Worm (Caenorhabditis elegans): ENCODE results near the gene cht-6.

Gene cht-6

ce11 chrV:6425927-6426326, 11.1 kb downstream of the cht-6 start, which contains the start of gene T05H4.11 (continued):
- TF ChIP-seq T26A8.4 (GFP tag; IDR thresholded peaks at IDR 0.05): peak; percentile 39; the same call in 1 of the 2 replicates

- TF ChIP-seq snpc-4 (tag; optimal IDR thresholded peaks at IDR 0.05) (no peak), F10B5.3 (tag; optimal IDR thresholded peaks at IDR 0.05) (no peak), lsy-2 (tag; optimal IDR thresholded peaks at IDR 0.05) (no peak), dmd-9 (GFP tag; IDR thresholded peaks at IDR 0.05) (0 out of 2 replicates have a peak, but pooled peaks have one; percentile 15), ama-1 (optimal IDR thresholded peaks at IDR 0.05) (peak; percentile 87), php-3 (GFP tag; IDR thresholded peaks at IDR 0.05) (no peak), nhr-237 (tag; optimal IDR thresholded peaks at IDR 0.05) (no peak), lin-1 (GFP tag; IDR thresholded peaks at IDR 0.05) (no peak), nhr-28 (tag; optimal IDR thresholded peaks at IDR 0.05) (no peak), dmd-8 (GFP tag; IDR thresholded peaks at IDR 0.05) (0 out of 2 replicates have a peak, but pooled peaks have one; percentile 25), ceh-44 (GFP tag; IDR thresholded peaks at IDR 0.05) (no peak), lim-7 (GFP tag; IDR thresholded peaks at IDR 0.05) (peak; percentile 29; the same call in 1 of the 2 replicates), daf-12 (tag; optimal IDR thresholded peaks at IDR 0.05) (no peak), sdz-12 (GFP tag; optimal IDR thresholded peaks at IDR 0.05) (peak; percentile 51), D1046.2 (GFP tag; IDR thresholded peaks at IDR 0.05) (0 out of 2 replicates have a peak, but pooled peaks have one; percentile 76), attf-4 (tag; optimal IDR thresholded peaks at IDR 0.05) (no peak), ceh-82 (tag; optimal IDR thresholded peaks at IDR 0.05) (no peak), egl-43 (GFP tag; IDR thresholded peaks at IDR 0.05) (peak; percentile 14; the same call in 1 of the 2 replicates), tag-97 (GFP tag; IDR thresholded peaks at IDR 0.05) (no peak), set-16 (GFP tag; IDR thresholded peaks at IDR 0.05) (peak; percentile 68), unc-62 (GFP tag; optimal IDR thresholded peaks at IDR 0.05 in 1 of 2) (peak in 1 of 2 experiments; percentile 63), unc-62 (tag; optimal IDR thresholded peaks at IDR 0.05) (no peak), T26A8.4 (GFP tag; IDR thresholded peaks at IDR 0.05) (no peak), Y48G9A.11 (GFP tag; IDR thresholded peaks at IDR 0.05) (peak; percentile 72), mdt-29 (GFP tag; IDR thresholded peaks at IDR 0.05) (0 out of 2 replicates have a peak, but pooled peaks have one; percentile 15), madf-5 (GFP tag; IDR thresholded peaks at IDR 0.05) (0 out of 4 replicates have a peak, but pooled peaks of 1 of the 2 experiments have one; percentile 67), ZK546.5 (tag; optimal IDR thresholded peaks at IDR 0.05) (no peak)
Observed at ce11 chrV:6426843-6427242, 12.1 kb downstream of the cht-6 start, which contains the start of gene atp-4. atp-4 (minus strand) TSS chrV:6427112.

ce11 chrV:6427433-6427832, 12.6 kb downstream of the cht-6 start:
- TF ChIP-seq attf-4 (tag; optimal IDR thresholded peaks at IDR 0.05) (no peak), zfp-3 (GFP tag; conservative IDR thresholded peaks at IDR 0.05) (peak; percentile 50; the same call in 1 of the 2 replicates), daf-16 (GFP tag; optimal IDR thresholded peaks at IDR 0.05) (no peak), daf-16 (tag; optimal IDR thresholded peaks at IDR 0.05) (peak; percentile 25), snpc-4 (tag; optimal IDR thresholded peaks at IDR 0.05) (no peak), lsy-2 (tag; optimal IDR thresholded peaks at IDR 0.05) (peak in 1 of 2 experiments; percentile 76), dmd-6 (GFP tag; IDR thresholded peaks at IDR 0.05) (0 out of 2 replicates have a peak, but pooled peaks have one; percentile 12), unc-130 (GFP tag; optimal IDR thresholded peaks at IDR 0.05) (no peak), ama-1 (optimal IDR thresholded peaks at IDR 0.05) (peak; percentile 78), hlh-30 (tag; optimal IDR thresholded peaks at IDR 0.05; ENCODE audit: insufficient read depth) (peak; percentile 28), hlh-11 (tag; optimal IDR thresholded peaks at IDR 0.05) (peak; percentile 20), mes-2 (tag; optimal IDR thresholded peaks at IDR 0.05; ENCODE audit: poor library complexity, severe bottlenecking) (peak; percentile 76), rbr-2 (tag; optimal IDR thresholded peaks at IDR 0.05) (peak; percentile 18), dpl-1 (GFP tag; optimal IDR thresholded peaks at IDR 0.05) (peak; percentile 52), nhr-48 (tag; optimal IDR thresholded peaks at IDR 0.05) (no peak), mep-1 (tag; optimal IDR thresholded peaks at IDR 0.05) (peak; percentile 43), nhr-6 (tag; optimal IDR thresholded peaks at IDR 0.05) (peak; percentile 44), F37D6.2 (tag; optimal IDR thresholded peaks at IDR 0.05) (no peak), lin-38 (GFP tag; IDR thresholded peaks at IDR 0.05) (peak; percentile 57), ZK546.5 (tag; optimal IDR thresholded peaks at IDR 0.05) (no peak)
